Fruit fly (Drosophila melanogaster): ENCODE data around the gene Kap-alpha3.
A peak's percentile ranks its signal among the peaks of the same experiment; 100 is the strongest.

The Kap-alpha3 gene

DNA sequence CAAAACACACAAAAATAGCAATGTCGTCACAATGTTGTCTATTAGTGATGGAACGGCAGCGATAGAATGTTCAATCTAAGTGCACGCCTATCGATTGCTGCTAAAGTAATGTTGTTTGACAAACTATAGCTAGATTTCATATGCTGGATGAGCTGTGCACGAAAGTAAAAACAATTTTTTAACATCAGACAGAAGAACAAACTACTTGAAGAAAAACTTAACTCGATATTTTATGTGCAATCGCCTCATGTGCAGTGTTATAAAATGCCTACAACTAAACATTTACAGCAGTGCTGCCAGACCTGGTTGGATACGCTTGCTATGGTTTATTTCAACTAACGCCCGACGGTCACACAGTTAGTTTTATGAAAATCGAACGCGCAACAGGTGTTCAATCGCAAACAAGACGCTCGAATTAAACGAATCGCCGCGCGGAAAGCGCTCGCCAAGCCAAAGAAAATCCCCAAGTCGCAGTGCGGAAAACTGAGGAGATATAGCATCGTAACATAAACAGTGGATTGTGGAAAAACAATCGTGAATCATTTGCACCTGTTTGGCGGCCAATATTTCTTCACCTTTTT lies 13.5 kb upstream of the Kap-alpha3 start, which contains the start of the genes bocks and CG8312 (continued):
- TF ChIP-seq Adf1 (GFP tag; IDR thresholded peaks at IDR 0.05) (no peak), mld (GFP tag; IDR thresholded peaks at IDR 0.05; ENCODE audit: partially characterized antibody) (no peak), sqz (GFP tag; optimal IDR thresholded peaks at IDR 0.05) (no peak), lbe (GFP tag; optimal IDR thresholded peaks at IDR 0.05) (peak; percentile 33), CG9609 (GFP tag; optimal IDR thresholded peaks at IDR 0.05) (peak; percentile 59), bab2 (GFP tag; optimal IDR thresholded peaks at IDR 0.05) (peak; percentile 47), Tbp (GFP tag; optimal IDR thresholded peaks at IDR 0.05) (no peak), amos (GFP tag; IDR thresholded peaks at IDR 0.05; ENCODE audit: partially characterized antibody) (no peak), CG4282 (GFP tag; optimal IDR thresholded peaks at IDR 0.05) (no peak), sens-2 (GFP tag; IDR thresholded peaks at IDR 0.05) (no peak), Rfx (GFP tag; IDR thresholded peaks at IDR 0.05) (no peak), CG10147 (GFP tag; optimal IDR thresholded peaks at IDR 0.05) (peak; percentile 47), hth (optimal IDR thresholded peaks at IDR 0.05) (no peak), CG8765 (GFP tag; IDR thresholded peaks at IDR 0.05) (no peak), MBD-R2 (GFP tag; IDR thresholded peaks at IDR 0.05) (no peak), HLH3B (GFP tag; IDR thresholded peaks at IDR 0.05) (no peak), Dref (GFP tag; IDR thresholded peaks at IDR 0.05) (no peak), Camta (GFP tag; optimal IDR thresholded peaks at IDR 0.05) (peak; percentile 57), knrl (GFP tag; IDR thresholded peaks at IDR 0.05; ENCODE audit: partially characterized antibody) (no peak), Xbp1 (GFP tag; optimal IDR thresholded peaks at IDR 0.05) (peak; percentile 65), CG30020 (tag; optimal IDR thresholded peaks at IDR 0.05) (peak; percentile 45), stc (GFP tag; IDR thresholded peaks at IDR 0.05) (no peak), bowl (GFP tag; IDR thresholded peaks at IDR 0.05) (no peak), CoRest (tag; optimal IDR thresholded peaks at IDR 0.05) (peak; percentile 47), CG7963 (GFP tag; IDR thresholded peaks at IDR 0.05; ENCODE audit: partially characterized antibody) (no peak), onecut (GFP tag; IDR thresholded peaks at IDR 0.05) (peak; percentile 74), CG4617 (GFP tag; optimal IDR thresholded peaks at IDR 0.05; ENCODE audit: borderline replicate concordance) (peak; percentile 45), CG34224 (GFP tag; IDR thresholded peaks at IDR 0.05; ENCODE audit: partially characterized antibody) (no peak), gcm2 (GFP tag; optimal IDR thresholded peaks at IDR 0.05) (no peak), Gug (GFP tag; IDR thresholded peaks at IDR 0.05) (no peak), CG18764 (GFP tag; optimal IDR thresholded peaks at IDR 0.05) (peak; percentile 42), disco-r (GFP tag; optimal IDR thresholded peaks at IDR 0.05) (peak; percentile 15), NK7.1 (GFP tag; optimal IDR thresholded peaks at IDR 0.05) (no peak), BEAF-32 (GFP tag; optimal IDR thresholded peaks at IDR 0.05) (peak; percentile 96), CG12659 (GFP tag; optimal IDR thresholded peaks at IDR 0.05) (peak; percentile 89), Doc3 (GFP tag; IDR thresholded peaks at IDR 0.05; ENCODE audit: partially characterized antibody) (no peak), CG2120 (GFP tag; optimal IDR thresholded peaks at IDR 0.05) (peak; percentile 78), CG2712 (tag; optimal IDR thresholded peaks at IDR 0.05) (peak; percentile 54), CG3163 (GFP tag; optimal IDR thresholded peaks at IDR 0.05) (peak; percentile 47), CG17359 (tag; optimal IDR thresholded peaks at IDR 0.05) (no peak), da (GFP tag; optimal IDR thresholded peaks at IDR 0.05) (peak; percentile 46), CG8478 (optimal IDR thresholded peaks at IDR 0.05) (no peak), ham (GFP tag; IDR thresholded peaks at IDR 0.05) (no peak), CG9797 (GFP tag; optimal IDR thresholded peaks at IDR 0.05) (peak; percentile 97), Dip2 (GFP tag; IDR thresholded peaks at IDR 0.05) (no peak), inv (GFP tag; IDR thresholded peaks at IDR 0.05; ENCODE audit: partially characterized antibody) (no peak), CG14710 (tag; optimal IDR thresholded peaks at IDR 0.05) (peak; percentile 86), CG18476 (GFP tag; optimal IDR thresholded peaks at IDR 0.05) (no peak), CG17361 (GFP tag; IDR thresholded peaks at IDR 0.05) (no peak), CG18599 (GFP tag; optimal IDR thresholded peaks at IDR 0.05) (peak; percentile 24), CG9932 (GFP tag; IDR thresholded peaks at IDR 0.05) (no peak)

Data from whole organism, embryonic.